Worm (Caenorhabditis elegans) whole organism, L3 larva: ENCODE measurements around the gene osm-8.

Experiments
- ama-1 ChIP-seq: fragments of 150-350 bp; optimal IDR thresholded peaks from 2 replicates; lab custom pipeline; 2018
- elt-3 ChIP-seq, 3 experiments: fragments of 150-350 bp in 1 of 3; sonication (generic microtip) in 2 of 3; optimal IDR thresholded peaks; 2 replicates in 2 of 3; 4 replicates in 1 of 3; lab custom pipeline; 2014 to 2017; ENCODE audit warnings: missing biosample characterization in 3 of 3, missing genetic modification characterization in 3 of 3
- fkh-10 ChIP-seq: sonication (generic microtip); optimal IDR thresholded peaks from 2 replicates; lab custom pipeline; 2017; ENCODE audit warnings: missing biosample characterization, missing genetic modification reagents, missing genetic modification characterization
- lin-39 ChIP-seq: fragments of 150-350 bp; optimal IDR thresholded peaks from 2 replicates; lab custom pipeline; 2018; ENCODE audit warnings: missing biosample characterization, missing genetic modification reagents, missing genetic modification characterization
- nhr-12 ChIP-seq: fragments of 150-350 bp; optimal IDR thresholded peaks from 2 replicates; lab custom pipeline; 2014; ENCODE audit warnings: missing biosample characterization, missing genetic modification characterization
- nhr-23 ChIP-seq: fragments of 150-350 bp; optimal IDR thresholded peaks from 2 replicates; lab custom pipeline; 2014; ENCODE audit warnings: missing biosample characterization, missing genetic modification reagents, missing genetic modification characterization
- nhr-28 ChIP-seq: fragments of 150-350 bp; optimal IDR thresholded peaks from 2 replicates; lab custom pipeline; 2014; ENCODE audit warnings: missing biosample characterization, missing genetic modification characterization
- pha-4 ChIP-seq: fragments of 150-350 bp; optimal IDR thresholded peaks from 2 replicates; lab custom pipeline; 2014; ENCODE audit warnings: missing biosample characterization, missing genetic modification reagents, missing genetic modification characterization
- snpc-4 ChIP-seq: fragments of 150-350 bp; optimal IDR thresholded peaks from 2 replicates; lab custom pipeline; 2014; ENCODE audit warnings: missing biosample characterization, missing genetic modification characterization
- tbx-2 ChIP-seq: sonication (generic microtip); optimal IDR thresholded peaks from 2 replicates; lab custom pipeline; 2016; ENCODE audit warnings: mild to moderate bottlenecking, missing genetic modification characterization, missing compliant biosample characterization
- unc-62 ChIP-seq: fragments of 150-350 bp; sonication (generic microtip); optimal IDR thresholded peaks from 4 replicates; lab custom pipeline; 2014; ENCODE audit warnings: missing biosample characterization, missing genetic modification reagents, missing genetic modification characterization
- zag-1 ChIP-seq: fragments of 150-350 bp; optimal IDR thresholded peaks from 2 replicates; lab custom pipeline; 2014; ENCODE audit warnings: missing biosample characterization, missing genetic modification characterization
- ztf-11 ChIP-seq: fragments of 150-350 bp; optimal IDR thresholded peaks from 2 replicates; lab custom pipeline; 2014; ENCODE audit warnings: missing biosample characterization, missing genetic modification characterization

DNA sequence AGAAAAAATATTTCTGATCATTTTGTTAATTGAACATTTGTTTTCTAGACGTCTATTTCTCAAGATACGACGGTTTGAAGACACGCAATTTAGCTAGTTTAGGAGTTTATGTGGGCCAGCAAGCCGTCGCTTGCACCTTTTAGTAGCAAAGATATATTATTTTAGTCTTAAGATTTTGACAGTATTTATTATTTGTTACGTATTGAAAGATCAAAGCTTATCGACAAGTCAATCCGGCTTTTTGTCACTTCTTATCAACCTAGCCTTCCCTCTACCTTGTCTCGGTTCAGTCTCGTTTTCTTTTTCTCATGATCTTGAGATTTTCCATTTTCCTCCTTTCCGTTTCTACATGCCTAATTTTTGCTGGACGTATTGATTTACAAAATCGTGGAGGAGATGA lies 31.1 kb downstream of the osm-8 start, which contains the start of gene F35D2.2:
- no peak for TF ChIP-seq ama-1
- no peak for TF ChIP-seq fkh-10 (GFP tag; lab: Kevin White, UChicago)
- no peak for TF ChIP-seq elt-3 (tag; optimal IDR thresholded peaks at IDR 0.05; lab: Kevin White, UChicago)
- no peak for TF ChIP-seq unc-62 (GFP tag; lab: Kevin White, UChicago)
- no peak for TF ChIP-seq nhr-12 (tag; lab: Kevin White, UChicago)
- no peak for TF ChIP-seq ztf-11
- TF ChIP-seq tbx-2 (tag; lab: Kevin White, UChicago), result no peak
- TF ChIP-seq nhr-28 (tag; lab: Kevin White, UChicago), result no peak
- no peak for TF ChIP-seq nhr-23 (tag; lab: Kevin White, UChicago)
- TF ChIP-seq lin-39 (tag; lab: Kevin White, UChicago), result no peak
- no peak for TF ChIP-seq snpc-4 (tag; lab: Kevin White, UChicago)
- TF ChIP-seq pha-4 (tag; lab: Kevin White, UChicago), result no peak
- TF ChIP-seq zag-1, result no peak
